Fruit fly (Drosophila melanogaster) Kc167 (cell line): ENCODE measurements around the gene sordd1.

Source experiments
- Myc ChIP-seq: fragments of >200 bp; optimal IDR thresholded peaks from 2 replicates; lab custom pipeline; 2017; ENCODE audit warnings: missing external identifiers
- Sin3A ChIP-seq: fragments of >200 bp; optimal IDR thresholded peaks from 2 replicates; lab custom pipeline; 2018; ENCODE audit warnings: missing external identifiers
- h ChIP-seq: fragments of >200 bp; optimal IDR thresholded peaks from 3 replicates; lab custom pipeline; 2018; ENCODE audit warnings: missing external identifiers
- psq ChIP-seq: fragments of >200 bp; optimal IDR thresholded peaks from 2 replicates; lab custom pipeline; 2017; ENCODE audit warnings: missing external identifiers

dm6 chrX:15783610-15784009, 12.2 kb downstream of the sordd1 start, which contains the start of gene Efhc1.1:
- TF ChIP-seq Myc (lab: Kevin White, UChicago) (no peak), h (lab: Kevin White, UChicago) (no peak), Sin3A (lab: Kevin White, UChicago) (no peak), psq (lab: Kevin White, UChicago) (no peak)
